Fruit fly (Drosophila melanogaster) whole organism, embryonic: ENCODE data around the gene CG6800.

Experiments used
- ATbp ChIP-seq: fragments of 200-800 bp; sonication (Bioruptor generic); optimal IDR thresholded peaks from 2 replicates; lab custom pipeline; 2017; ENCODE audit warnings: missing biosample characterization, mild to moderate bottlenecking, missing genetic modification characterization, missing genetic modification reagents
- Bteb2 ChIP-seq: fragments of 200-800 bp; sonication (Bioruptor generic); optimal IDR thresholded peaks from 2 replicates; lab custom pipeline; 2016; ENCODE audit warnings: missing biosample characterization, missing genetic modification characterization
- CG10543 ChIP-seq: fragments of 200-800 bp; sonication (Bioruptor generic); optimal IDR thresholded peaks from 3 replicates; lab custom pipeline; 2017; ENCODE audit warnings: missing biosample characterization, mild to moderate bottlenecking, missing genetic modification characterization, moderate library complexity
- CG11560 ChIP-seq: fragments of 200-800 bp; sonication (Bioruptor generic); IDR thresholded peaks from 3 replicates; pipeline ENCODE4 v1.3.6; 2022; ENCODE audit warnings: missing biosample characterization, missing genetic modification characterization
- CG12071 ChIP-seq: fragments of 200-800 bp; sonication (Bioruptor generic); optimal IDR thresholded peaks from 3 replicates; lab custom pipeline; 2018; ENCODE audit warnings: missing biosample characterization, mild to moderate bottlenecking, missing genetic modification characterization
- CG12391 ChIP-seq: fragments of 200-800 bp; sonication (Bioruptor generic); optimal IDR thresholded peaks from 3 replicates; lab custom pipeline; 2018; ENCODE audit warnings: missing biosample characterization, mild to moderate bottlenecking, missing genetic modification characterization, moderate library complexity
- CG13624 ChIP-seq: fragments of 200-800 bp; sonication (Bioruptor generic); optimal IDR thresholded peaks from 2 replicates; lab custom pipeline; 2016; ENCODE audit warnings: missing biosample characterization, missing genetic modification characterization
- CG15479 ChIP-seq: fragments of 200-800 bp; sonication (Bioruptor generic); optimal IDR thresholded peaks from 3 replicates; lab custom pipeline; 2019; ENCODE audit warnings: missing biosample characterization, mild to moderate bottlenecking, missing genetic modification characterization, moderate library complexity
- CG16779 ChIP-seq: fragments of 200-800 bp; sonication (Bioruptor generic); IDR thresholded peaks from 2 replicates; pipeline ENCODE4 v1.3.6; 2022; ENCODE audit warnings: missing biosample characterization, missing genetic modification characterization
- CG17359 ChIP-seq: fragments of 200-800 bp; sonication (Bioruptor generic); optimal IDR thresholded peaks from 3 replicates; lab custom pipeline; 2018; ENCODE audit warnings: missing biosample characterization, mild to moderate bottlenecking, missing genetic modification characterization, moderate library complexity
- CG18599 ChIP-seq: fragments of 200-800 bp; sonication (Bioruptor generic); optimal IDR thresholded peaks from 3 replicates; lab custom pipeline; 2017; ENCODE audit warnings: missing biosample characterization, missing genetic modification characterization, mild to moderate bottlenecking, moderate library complexity, missing genetic modification reagents
- CG2202 ChIP-seq: fragments of 200-800 bp; sonication (Bioruptor generic); optimal IDR thresholded peaks from 2 replicates; lab custom pipeline; 2018; ENCODE audit warnings: missing biosample characterization, mild to moderate bottlenecking, missing genetic modification characterization
- CG30431 ChIP-seq: fragments of 200-800 bp; sonication (Bioruptor generic); optimal IDR thresholded peaks from 2 replicates; lab custom pipeline; 2017; ENCODE audit warnings: missing biosample characterization, missing genetic modification characterization
- CG3065 ChIP-seq: fragments of 200-800 bp; sonication (Bioruptor generic); optimal IDR thresholded peaks from 2 replicates; lab custom pipeline; 2016; ENCODE audit warnings: missing biosample characterization, missing genetic modification characterization
- CG32532 ChIP-seq: fragments of 200-800 bp; sonication (Bioruptor generic); IDR thresholded peaks from 2 replicates; pipeline ENCODE4 v1.3.6; 2022; ENCODE audit warnings: missing biosample characterization, missing genetic modification characterization
- CG6254 ChIP-seq: fragments of 200-800 bp; sonication (Bioruptor generic); optimal IDR thresholded peaks from 3 replicates; lab custom pipeline; 2017; ENCODE audit warnings: mild to moderate bottlenecking, missing biosample characterization, missing genetic modification reagents, missing genetic modification characterization
- D ChIP-seq, 2 experiments: fragments of 200-800 bp in 1 of 2; fragments of >200 bp in 1 of 2; sonication (Bioruptor generic) in 1 of 2; optimal IDR thresholded peaks; 2 replicates in 1 of 2; 3 replicates in 1 of 2; lab custom pipeline; 2017; ENCODE audit warnings: mild to moderate bottlenecking in 1 of 2, missing biosample characterization in 1 of 2, missing genetic modification characterization in 1 of 2, missing genetic modification reagents in 1 of 2
- Doc3 ChIP-seq: fragments of 200-800 bp; sonication (Bioruptor generic); IDR thresholded peaks from 3 replicates; pipeline ENCODE4 v1.3.6; 2022; ENCODE audit warnings: missing biosample characterization, missing genetic modification characterization; ENCODE audit not compliant: partially characterized antibody
- E2f2 ChIP-seq: fragments of 200-800 bp; sonication (Bioruptor generic); IDR thresholded peaks from 2 replicates; pipeline ENCODE4 v1.3.6; 2022; ENCODE audit warnings: missing biosample characterization, missing genetic modification characterization
- Eip74EF ChIP-seq, 2 experiments: fragments of 200-800 bp in 1 of 2; fragments of >200 bp in 1 of 2; sonication (Bioruptor generic) in 1 of 2; optimal IDR thresholded peaks; 2 replicates each; lab custom pipeline; 2017 to 2019; ENCODE audit warnings: missing biosample characterization in 2 of 2, missing genetic modification characterization in 2 of 2, mild to moderate bottlenecking in 1 of 2, moderate library complexity in 1 of 2
- MESR4 ChIP-seq: fragments of 200-800 bp; sonication (Bioruptor generic); optimal IDR thresholded peaks from 2 replicates; lab custom pipeline; 2018; ENCODE audit warnings: missing biosample characterization, mild to moderate bottlenecking, missing genetic modification characterization, moderate library complexity
- Med ChIP-seq: fragments of 200-800 bp; sonication (Bioruptor generic); peaks from one replicate; lab custom pipeline; 2016; ENCODE audit warnings: missing biosample characterization, missing genetic modification characterization, mild to moderate bottlenecking, inconsistent platforms, moderate library complexity
- Nf-YA ChIP-seq: fragments of 200-800 bp; sonication (Bioruptor generic); IDR thresholded peaks from 2 replicates; pipeline ENCODE4 v1.3.6; 2022; ENCODE audit warnings: missing biosample characterization, missing genetic modification characterization
- Nf-YC ChIP-seq: fragments of 200-800 bp; optimal IDR thresholded peaks from 3 replicates; lab custom pipeline; 2019; ENCODE audit warnings: missing biosample characterization, mild to moderate bottlenecking, missing genetic modification characterization, moderate library complexity
- Ptx1 ChIP-seq: fragments of 200-800 bp; sonication (Bioruptor generic); IDR thresholded peaks from 2 replicates; pipeline ENCODE4 v1.3.6; 2022; ENCODE audit warnings: missing biosample characterization, missing genetic modification characterization
- Ravus ChIP-seq: fragments of 200-800 bp; sonication (Bioruptor generic); IDR thresholded peaks from 2 replicates; pipeline ENCODE4 v1.3.6; 2022; ENCODE audit warnings: missing biosample characterization, missing genetic modification characterization
- Six4 ChIP-seq: fragments of 200-800 bp; sonication (Bioruptor generic); optimal IDR thresholded peaks from 2 replicates; lab custom pipeline; 2016; ENCODE audit warnings: missing biosample characterization, missing genetic modification characterization
- Sox102F ChIP-seq: fragments of 200-800 bp; sonication (Bioruptor generic); optimal IDR thresholded peaks from 2 replicates; lab custom pipeline; 2018; ENCODE audit warnings: missing biosample characterization, mild to moderate bottlenecking, missing genetic modification characterization, moderate library complexity
- TFAM ChIP-seq: fragments of 200-800 bp; sonication (Bioruptor generic); optimal IDR thresholded peaks from 2 replicates; lab custom pipeline; 2017; ENCODE audit warnings: missing biosample characterization, missing genetic modification characterization, inconsistent platforms
- bigmax ChIP-seq: fragments of 200-800 bp; sonication (Bioruptor generic); optimal IDR thresholded peaks from 2 replicates; lab custom pipeline; 2018; ENCODE audit warnings: missing biosample characterization, mild to moderate bottlenecking, missing genetic modification characterization
- br ChIP-seq: fragments of >200 bp; optimal IDR thresholded peaks from 2 replicates; lab custom pipeline; 2017
- chif ChIP-seq, 2 experiments: fragments of 200-800 bp; sonication (Bioruptor generic); optimal IDR thresholded peaks; 3 replicates each; lab custom pipeline; 2016; ENCODE audit warnings: missing biosample characterization in 2 of 2, missing genetic modification characterization in 2 of 2
- croc ChIP-seq: fragments of 200-800 bp; sonication (Bioruptor generic); conservative IDR thresholded peaks from 3 replicates; pipeline ENCODE4 v1.3.6; 2022; ENCODE audit warnings: missing biosample characterization, missing genetic modification characterization
- dmrt11E ChIP-seq: fragments of 200-800 bp; sonication (Bioruptor generic); optimal IDR thresholded peaks from 3 replicates; lab custom pipeline; 2018; ENCODE audit warnings: missing biosample characterization, mild to moderate bottlenecking, missing genetic modification characterization, moderate library complexity
- dmrt99B ChIP-seq: fragments of 200-800 bp; sonication (Bioruptor generic); optimal IDR thresholded peaks from 2 replicates; lab custom pipeline; 2018; ENCODE audit warnings: missing biosample characterization, mild to moderate bottlenecking, missing genetic modification characterization, moderate library complexity
- dpn ChIP-seq, 2 experiments: fragments of 200-800 bp; sonication (Bioruptor generic); optimal IDR thresholded peaks; 3 replicates each; lab custom pipeline; 2016; ENCODE audit warnings: missing biosample characterization in 2 of 2, missing genetic modification characterization in 2 of 2
- exex ChIP-seq: fragments of 200-800 bp; sonication (Bioruptor generic); optimal IDR thresholded peaks from 4 replicates; lab custom pipeline; 2018; ENCODE audit warnings: missing biosample characterization, mild to moderate bottlenecking, missing genetic modification characterization, moderate library complexity
- fru ChIP-seq: fragments of >200 bp; optimal IDR thresholded peaks from 2 replicates; lab custom pipeline; 2017
- grau ChIP-seq: fragments of 200-800 bp; optimal IDR thresholded peaks from 3 replicates; lab custom pipeline; 2019; ENCODE audit warnings: missing biosample characterization, mild to moderate bottlenecking, missing genetic modification characterization, moderate library complexity
- gsb ChIP-seq: fragments of 200-800 bp; sonication (Bioruptor generic); IDR thresholded peaks from 2 replicates; pipeline ENCODE4 v1.3.6; 2022; ENCODE audit warnings: missing biosample characterization, missing genetic modification characterization
- jing ChIP-seq: fragments of 200-800 bp; sonication (Bioruptor generic); optimal IDR thresholded peaks from 2 replicates; lab custom pipeline; 2018; ENCODE audit warnings: missing biosample characterization, mild to moderate bottlenecking, missing genetic modification characterization
- mld ChIP-seq: fragments of 200-800 bp; sonication (Bioruptor generic); IDR thresholded peaks from 3 replicates; pipeline ENCODE4 v1.3.6; 2022; ENCODE audit warnings: missing biosample characterization, missing genetic modification characterization; ENCODE audit not compliant: partially characterized antibody
- onecut ChIP-seq: fragments of 200-800 bp; sonication (Bioruptor generic); IDR thresholded peaks from 2 replicates; pipeline ENCODE4 v1.3.6; 2022; ENCODE audit warnings: missing biosample characterization, missing genetic modification characterization
- pho ChIP-seq: fragments of 200-800 bp; sonication (Bioruptor generic); optimal IDR thresholded peaks from 2 replicates; lab custom pipeline; 2016; ENCODE audit warnings: missing biosample characterization, missing genetic modification characterization
- phol ChIP-seq: fragments of 200-800 bp; sonication (Bioruptor generic); optimal IDR thresholded peaks from 3 replicates; lab custom pipeline; 2018; ENCODE audit warnings: missing biosample characterization, mild to moderate bottlenecking, missing genetic modification characterization, moderate library complexity
- ranshi ChIP-seq: fragments of 200-800 bp; sonication (Bioruptor generic); IDR thresholded peaks from 2 replicates; pipeline ENCODE4 v1.3.6; 2022; ENCODE audit warnings: missing biosample characterization, missing genetic modification characterization
- sens-2 ChIP-seq: fragments of 200-800 bp; sonication (Bioruptor generic); IDR thresholded peaks from 2 replicates; pipeline ENCODE4 v1.3.6; 2022; ENCODE audit warnings: missing biosample characterization, missing genetic modification characterization
- tio ChIP-seq: fragments of 200-800 bp; sonication (Bioruptor generic); optimal IDR thresholded peaks from 2 replicates; lab custom pipeline; 2017; ENCODE audit warnings: missing biosample characterization, missing genetic modification characterization, inconsistent platforms
- yki ChIP-seq: fragments of >200 bp; optimal IDR thresholded peaks from 3 replicates; lab custom pipeline; 2018

CG6800 gene

DNA sequence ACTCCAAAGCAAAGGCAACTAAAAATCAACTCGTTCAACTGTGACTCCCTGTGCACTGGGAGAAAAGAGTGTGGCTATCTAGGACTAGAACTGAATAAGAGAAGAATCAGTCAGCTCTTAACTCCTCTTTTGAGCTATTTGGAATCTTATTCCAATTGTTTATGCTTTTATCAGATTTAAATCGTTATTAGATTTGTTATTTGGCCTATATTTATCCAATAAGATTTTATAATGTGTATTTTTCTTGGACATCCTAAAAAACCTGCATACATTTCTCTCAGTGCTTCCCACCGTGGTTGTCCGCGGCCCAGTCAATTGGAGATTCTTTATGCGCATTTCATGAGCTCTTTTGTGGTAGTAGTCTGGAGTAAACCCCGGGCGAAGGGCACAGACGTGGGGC is 5.5 kb downstream of the CG6800 start (continued):
- TF ChIP-seq jing (GFP tag; lab: Kevin White, UChicago): no peak
- TF ChIP-seq phol: peak; percentile 74
- no peak for TF ChIP-seq CG12071
- no peak for TF ChIP-seq MESR4 (GFP tag; lab: Kevin White, UChicago)
- peak; percentile 83 for TF ChIP-seq Ptx1 (GFP tag; lab: Robert Waterston, UW)
- TF ChIP-seq Nf-YA (GFP tag; lab: Robert Waterston, UW): 0 out of 2 replicates have a peak, but pooled peaks have one; percentile 43
- TF ChIP-seq CG17359 (tag; lab: Kevin White, UChicago): peak; percentile 62
- TF ChIP-seq E2f2 (GFP tag; lab: Robert Waterston, UW): peak; percentile 43; the same call in 1 of the 2 replicates
- TF ChIP-seq tio (GFP tag; lab: Kevin White, UChicago): peak; percentile 63
- no peak for TF ChIP-seq mld (GFP tag; lab: Robert Waterston, UW)
- TF ChIP-seq CG12391 (tag; lab: Kevin White, UChicago): peak; percentile 73
- TF ChIP-seq CG11560 (tag; lab: Robert Waterston, UW): no peak
- TF ChIP-seq CG32532: peak; percentile 47; the same call in 1 of the 2 replicates
- peak; percentile 31 for TF ChIP-seq Ravus
- peak; percentile 63 to 65 for TF ChIP-seq dpn (GFP tag; optimal IDR thresholded peaks at IDR 0.05; lab: Kevin White, UChicago)
- TF ChIP-seq Nf-YC (tag; lab: Kevin White, UChicago): no peak
- no peak for TF ChIP-seq CG16779 (GFP tag; lab: Robert Waterston, UW)
- peak; percentile 62 for TF ChIP-seq Bteb2
- TF ChIP-seq CG10543 (GFP tag; lab: Kevin White, UChicago): peak; percentile 7
- peak; percentile 76 for TF ChIP-seq grau (tag; lab: Kevin White, UChicago)
- TF ChIP-seq ATbp (GFP tag; lab: Kevin White, UChicago): peak; percentile 36
- TF ChIP-seq Six4: peak; percentile 45
- no peak for TF ChIP-seq CG18599 (GFP tag; lab: Kevin White, UChicago)
- TF ChIP-seq CG3065 (GFP tag; lab: Kevin White, UChicago): no peak
- TF ChIP-seq Eip74EF (GFP tag; optimal IDR thresholded peaks at IDR 0.05; lab: Kevin White, UChicago): peak in 1 of 2 experiments; percentile 28
- peak; percentile 51 to 66 for TF ChIP-seq chif (GFP tag; optimal IDR thresholded peaks at IDR 0.05; lab: Kevin White, UChicago)
- TF ChIP-seq CG13624 (GFP tag; lab: Kevin White, UChicago): peak; percentile 70
- TF ChIP-seq TFAM (GFP tag; lab: Kevin White, UChicago): no peak
- TF ChIP-seq onecut: peak; percentile 31; the same call in 1 of the 2 replicates
- peak; percentile 33; the same call in 1 of the 3 replicates for TF ChIP-seq croc (GFP tag; lab: Robert Waterston, UW)
- TF ChIP-seq CG2202 (tag; lab: Kevin White, UChicago): peak; percentile 20
- no peak for TF ChIP-seq D (optimal IDR thresholded peaks at IDR 0.05; lab: Kevin White, UChicago)
- TF ChIP-seq D (GFP tag; optimal IDR thresholded peaks at IDR 0.05; lab: Kevin White, UChicago): peak; percentile 58
- no peak for TF ChIP-seq br (lab: Kevin White, UChicago)
- peak; percentile 77 for TF ChIP-seq dmrt99B (tag; lab: Kevin White, UChicago)
- TF ChIP-seq dmrt11E: peak; percentile 58
- peak; percentile 62 for TF ChIP-seq Sox102F (GFP tag; lab: Kevin White, UChicago)
- TF ChIP-seq exex: no peak
- TF ChIP-seq ranshi (GFP tag; lab: Robert Waterston, UW): no peak
- TF ChIP-seq CG30431 (GFP tag; lab: Kevin White, UChicago): peak; percentile 26
- peak; percentile 91 for TF ChIP-seq Med (GFP tag; lab: Kevin White, UChicago)
- peak; percentile 61 for TF ChIP-seq gsb (GFP tag; lab: Robert Waterston, UW)
- TF ChIP-seq fru (lab: Kevin White, UChicago): no peak
- TF ChIP-seq yki (lab: Kevin White, UChicago): no peak
- TF ChIP-seq Doc3 (GFP tag; lab: Robert Waterston, UW): no peak
- peak; percentile 41 for TF ChIP-seq CG6254 (GFP tag; lab: Kevin White, UChicago)
- no peak for TF ChIP-seq sens-2
- no peak for TF ChIP-seq bigmax
- no peak for TF ChIP-seq CG15479 (GFP tag; lab: Kevin White, UChicago)
- TF ChIP-seq pho (GFP tag; lab: Kevin White, UChicago): peak; percentile 51
